Worm (Caenorhabditis elegans) whole organism, mixed stage, embryonic: ENCODE results near the gene exp-2.

Source experiments
- elt-3 ChIP-seq: fragments of 150-350 bp; optimal IDR thresholded peaks from 2 replicates; lab custom pipeline; 2014; ENCODE audit warnings: missing biosample characterization, missing genetic modification characterization
- flh-1 ChIP-seq: fragments of 200-800 bp; sonication (Bioruptor generic); optimal IDR thresholded peaks from 2 replicates; lab custom pipeline; 2018; ENCODE audit warnings: mild to moderate bottlenecking, missing genetic modification characterization, moderate library complexity, missing compliant biosample characterization
- lsy-2 ChIP-seq: fragments of 150-350 bp; optimal IDR thresholded peaks from 2 replicates; lab custom pipeline; 2014; ENCODE audit warnings: missing biosample characterization, missing genetic modification characterization
- nhr-12 ChIP-seq: fragments of 150-350 bp; optimal IDR thresholded peaks from 2 replicates; lab custom pipeline; 2014; ENCODE audit warnings: missing biosample characterization, missing genetic modification characterization

DNA sequence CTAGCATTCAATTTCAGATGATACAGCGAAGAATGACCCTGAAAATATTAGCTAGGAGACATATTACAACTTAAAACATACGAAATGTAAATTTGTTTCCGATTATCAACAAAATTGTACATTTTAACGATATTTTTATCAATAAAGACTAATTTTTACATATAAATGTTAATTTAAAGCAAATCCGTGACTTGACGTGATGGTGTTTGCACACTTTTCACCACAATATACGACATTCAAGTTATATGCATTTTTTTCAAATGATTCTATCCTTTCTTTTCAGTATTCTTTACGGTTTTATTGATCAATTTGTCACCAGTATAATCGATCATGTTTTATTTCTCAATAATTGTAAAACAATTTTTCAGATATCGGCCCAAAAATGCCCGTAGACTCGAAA, 35.4 kb upstream of the exp-2 start, which contains the start of gene Y38A10A.7:
- no peak for TF ChIP-seq elt-3 (tag; lab: Kevin White, UChicago)
- no peak for TF ChIP-seq lsy-2 (tag; lab: Kevin White, UChicago)
- TF ChIP-seq nhr-12 (tag; lab: Kevin White, UChicago): no peak
- TF ChIP-seq flh-1 (GFP tag; lab: Kevin White, UChicago): no peak
